Fruit fly (Drosophila melanogaster) whole organism, embryonic: ENCODE data around the gene CG2663.

Source experiments
- Atf-2 ChIP-seq: fragments of 200-800 bp; sonication (Bioruptor generic); optimal IDR thresholded peaks from 2 replicates; lab custom pipeline; 2016; ENCODE audit warnings: missing biosample characterization, missing genetic modification characterization
- Awh ChIP-seq: fragments of 200-800 bp; sonication (Bioruptor generic); IDR thresholded peaks from 2 replicates; pipeline ENCODE4, ENCODE4 v1.3.6; 2022; ENCODE audit warnings: missing biosample characterization, missing genetic modification characterization
- B-H2 ChIP-seq: fragments of 200-800 bp; sonication (Bioruptor generic); optimal IDR thresholded peaks from 2 replicates; lab custom pipeline; 2018; ENCODE audit warnings: missing biosample characterization, mild to moderate bottlenecking, missing genetic modification characterization
- CG13424 ChIP-seq: fragments of 200-800 bp; sonication (Bioruptor generic); optimal IDR thresholded peaks from 2 replicates; lab custom pipeline; 2019; ENCODE audit warnings: missing biosample characterization, mild to moderate bottlenecking, missing genetic modification characterization, moderate library complexity
- CG13894 ChIP-seq: fragments of 200-800 bp; sonication (Bioruptor generic); optimal IDR thresholded peaks from 3 replicates; lab custom pipeline; 2018; ENCODE audit warnings: missing biosample characterization, mild to moderate bottlenecking, missing genetic modification characterization, moderate library complexity
- CG14710 ChIP-seq: fragments of 200-800 bp; sonication (Bioruptor generic); optimal IDR thresholded peaks from 3 replicates; lab custom pipeline; 2019; ENCODE audit warnings: missing biosample characterization, mild to moderate bottlenecking, missing genetic modification characterization, moderate library complexity
- CG14965 ChIP-seq: fragments of 200-800 bp; sonication (Bioruptor generic); optimal IDR thresholded peaks from 2 replicates; lab custom pipeline; 2016; ENCODE audit warnings: missing biosample characterization, missing genetic modification characterization, borderline replicate concordance
- CG15269 ChIP-seq: fragments of 200-800 bp; sonication (Bioruptor generic); optimal IDR thresholded peaks from 2 replicates; lab custom pipeline; 2018; ENCODE audit warnings: missing biosample characterization, mild to moderate bottlenecking, missing genetic modification characterization, moderate library complexity
- CG17361 ChIP-seq: fragments of 200-800 bp; sonication (Bioruptor generic); IDR thresholded peaks from 3 replicates; pipeline ENCODE4 v1.3.6; 2022; ENCODE audit warnings: missing biosample characterization, missing genetic modification characterization
- CG17612 ChIP-seq: fragments of 200-800 bp; sonication (Bioruptor generic); IDR thresholded peaks from 2 replicates; pipeline ENCODE4 v1.3.6; 2022; ENCODE audit warnings: missing biosample characterization, missing genetic modification characterization
- CG17829 ChIP-seq: fragments of 200-800 bp; optimal IDR thresholded peaks from 2 replicates; lab custom pipeline; 2019; ENCODE audit warnings: missing biosample characterization, mild to moderate bottlenecking, missing genetic modification characterization, moderate library complexity
- CG18764 ChIP-seq: fragments of 200-800 bp; sonication (Bioruptor generic); optimal IDR thresholded peaks from 3 replicates; lab custom pipeline; 2016; ENCODE audit warnings: missing biosample characterization, missing genetic modification characterization
- CG2116 ChIP-seq: fragments of 200-800 bp; sonication (Bioruptor generic); optimal IDR thresholded peaks from 3 replicates; lab custom pipeline; 2018; ENCODE audit warnings: missing biosample characterization, mild to moderate bottlenecking, missing genetic modification characterization
- CG30403 ChIP-seq: fragments of 200-800 bp; sonication (Bioruptor generic); optimal IDR thresholded peaks from 3 replicates; lab custom pipeline; 2016; ENCODE audit warnings: missing biosample characterization, missing genetic modification characterization
- CG32767 ChIP-seq: fragments of 200-800 bp; sonication (Bioruptor generic); IDR thresholded peaks from 2 replicates; pipeline ENCODE4 v1.3.6; 2022; ENCODE audit warnings: missing biosample characterization, missing genetic modification characterization
- CG3847 ChIP-seq: fragments of 200-800 bp; sonication (Bioruptor generic); IDR thresholded peaks from 2 replicates; pipeline ENCODE4 v1.3.6; 2022; ENCODE audit warnings: missing biosample characterization, missing genetic modification characterization
- CG6791 ChIP-seq: fragments of 200-800 bp; sonication (Bioruptor generic); IDR thresholded peaks from 3 replicates; pipeline ENCODE4 v1.3.6; 2022; ENCODE audit warnings: missing biosample characterization, missing genetic modification characterization; ENCODE audit not compliant: partially characterized antibody
- CG6854 ChIP-seq: fragments of 200-800 bp; sonication (Bioruptor generic); optimal IDR thresholded peaks from 3 replicates; lab custom pipeline; 2017; ENCODE audit warnings: missing biosample characterization, mild to moderate bottlenecking, missing genetic modification characterization
- CG7357 ChIP-seq: fragments of 200-800 bp; sonication (Bioruptor generic); IDR thresholded peaks from 3 replicates; pipeline ENCODE4 v1.3.6; 2022; ENCODE audit warnings: missing biosample characterization, missing genetic modification characterization
- CG8089 ChIP-seq: fragments of 200-800 bp; sonication (Bioruptor generic); optimal IDR thresholded peaks from 3 replicates; lab custom pipeline; 2016; ENCODE audit warnings: missing biosample characterization, missing genetic modification characterization
- CG8944 ChIP-seq: fragments of 200-800 bp; sonication (Bioruptor generic); optimal IDR thresholded peaks from 3 replicates; lab custom pipeline; 2016; ENCODE audit warnings: missing biosample characterization, missing genetic modification characterization
- Chrac-16 ChIP-seq: fragments of 200-800 bp; sonication (Bioruptor generic); optimal IDR thresholded peaks from 3 replicates; lab custom pipeline; 2016; ENCODE audit warnings: missing biosample characterization, missing genetic modification characterization
- CrebB ChIP-seq: fragments of 200-800 bp; sonication (Bioruptor generic); optimal IDR thresholded peaks from 3 replicates; lab custom pipeline; 2018; ENCODE audit warnings: missing biosample characterization, mild to moderate bottlenecking, missing genetic modification characterization
- Dip3 ChIP-seq: fragments of 200-800 bp; sonication (Bioruptor generic); optimal IDR thresholded peaks from 3 replicates; lab custom pipeline; 2016; ENCODE audit warnings: missing biosample characterization, missing genetic modification characterization
- Elba2 ChIP-seq: fragments of 200-800 bp; sonication (Bioruptor generic); optimal IDR thresholded peaks from 3 replicates; lab custom pipeline; 2016; ENCODE audit warnings: missing biosample characterization, missing genetic modification characterization
- Gug ChIP-seq: fragments of 200-800 bp; sonication (Bioruptor generic); IDR thresholded peaks from 4 replicates; pipeline ENCODE4 v1.3.6; 2022; ENCODE audit warnings: missing biosample characterization, missing genetic modification characterization
- HLH4C ChIP-seq: fragments of 200-800 bp; sonication (Bioruptor generic); IDR thresholded peaks from 3 replicates; pipeline ENCODE4 v1.3.6; 2022; ENCODE audit warnings: missing biosample characterization, missing genetic modification characterization; ENCODE audit not compliant: partially characterized antibody
- Lim3 ChIP-seq: fragments of 200-800 bp; sonication (Bioruptor generic); IDR thresholded peaks from 2 replicates; pipeline ENCODE4 v1.3.6; 2022; ENCODE audit warnings: missing biosample characterization, missing genetic modification characterization
- Nf-YB ChIP-seq: fragments of 200-800 bp; sonication (Bioruptor generic); optimal IDR thresholded peaks from 3 replicates; lab custom pipeline; 2019; ENCODE audit warnings: missing biosample characterization, mild to moderate bottlenecking, missing genetic modification characterization, moderate library complexity
- NfI ChIP-seq: fragments of 200-800 bp; sonication (Bioruptor generic); optimal IDR thresholded peaks from 3 replicates; lab custom pipeline; 2018; ENCODE audit warnings: missing biosample characterization, mild to moderate bottlenecking, missing genetic modification characterization, moderate library complexity
- Usf ChIP-seq: fragments of 200-800 bp; sonication (Bioruptor generic); optimal IDR thresholded peaks from 2 replicates; lab custom pipeline; 2017; ENCODE audit warnings: missing genotype, missing biosample characterization, missing genetic modification characterization
- Vsx1 ChIP-seq: fragments of 200-800 bp; sonication (Bioruptor generic); optimal IDR thresholded peaks from 2 replicates; lab custom pipeline; 2017; ENCODE audit warnings: missing biosample characterization, mild to moderate bottlenecking, missing genetic modification characterization, missing genetic modification reagents
- ash1 ChIP-seq: fragments of 200-800 bp; sonication (Bioruptor generic); optimal IDR thresholded peaks from 2 replicates; lab custom pipeline; 2018; ENCODE audit warnings: missing biosample characterization, mild to moderate bottlenecking, missing genetic modification characterization
- dpn ChIP-seq, 2 experiments: fragments of 200-800 bp; sonication (Bioruptor generic); optimal IDR thresholded peaks; 3 replicates each; lab custom pipeline; 2016; ENCODE audit warnings: missing biosample characterization in 2 of 2, missing genetic modification characterization in 2 of 2
- gce ChIP-seq: fragments of 200-800 bp; sonication (Bioruptor generic); IDR thresholded peaks from 3 replicates; pipeline ENCODE4 v1.3.6; 2022; ENCODE audit warnings: missing biosample characterization, missing genetic modification characterization
- gfzf ChIP-seq: fragments of 200-800 bp; sonication (Bioruptor generic); optimal IDR thresholded peaks from 2 replicates; lab custom pipeline; 2016; ENCODE audit warnings: missing biosample characterization, mild to moderate bottlenecking, missing genetic modification characterization, moderate library complexity
- ham ChIP-seq: fragments of 200-800 bp; sonication (Bioruptor generic); IDR thresholded peaks from 2 replicates; pipeline ENCODE4 v1.3.6; 2022; ENCODE audit warnings: missing biosample characterization, missing genetic modification characterization
- knrl ChIP-seq: fragments of 200-800 bp; sonication (Bioruptor generic); IDR thresholded peaks from 3 replicates; pipeline ENCODE4 v1.3.6; 2022; ENCODE audit warnings: missing biosample characterization, missing genetic modification characterization; ENCODE audit not compliant: partially characterized antibody
- onecut ChIP-seq: fragments of 200-800 bp; sonication (Bioruptor generic); IDR thresholded peaks from 2 replicates; pipeline ENCODE4 v1.3.6; 2022; ENCODE audit warnings: missing biosample characterization, missing genetic modification characterization
- p53 ChIP-seq: fragments of 200-800 bp; sonication (Bioruptor generic); optimal IDR thresholded peaks from 2 replicates; lab custom pipeline; 2016; ENCODE audit warnings: missing biosample characterization, missing genetic modification characterization
- repo ChIP-seq: fragments of 200-800 bp; sonication (Bioruptor generic); optimal IDR thresholded peaks from 2 replicates; lab custom pipeline; 2016; ENCODE audit warnings: missing biosample characterization, missing genetic modification characterization
- sd ChIP-seq: fragments of 200-800 bp; sonication (Bioruptor generic); optimal IDR thresholded peaks from 3 replicates; lab custom pipeline; 2018; ENCODE audit warnings: missing biosample characterization, mild to moderate bottlenecking, missing genetic modification characterization, moderate library complexity
- seq ChIP-seq: fragments of 200-800 bp; sonication (Bioruptor generic); IDR thresholded peaks from 2 replicates; pipeline ENCODE4 v1.3.6; 2022; ENCODE audit warnings: missing biosample characterization, missing genetic modification characterization
- sug ChIP-seq: fragments of 200-800 bp; optimal IDR thresholded peaks from 2 replicates; lab custom pipeline; 2019; ENCODE audit warnings: missing biosample characterization, mild to moderate bottlenecking, missing genetic modification characterization, moderate library complexity
- tgo ChIP-seq: fragments of 200-800 bp; sonication (Bioruptor generic); IDR thresholded peaks from 3 replicates; pipeline ENCODE4 v1.3.6; 2022; ENCODE audit warnings: missing biosample characterization, missing genetic modification characterization
- trem ChIP-seq: fragments of 200-800 bp; optimal IDR thresholded peaks from 3 replicates; lab custom pipeline; 2019; ENCODE audit warnings: missing biosample characterization, mild to moderate bottlenecking, missing genetic modification characterization, moderate library complexity
- unc-4 ChIP-seq: fragments of 200-800 bp; sonication (Bioruptor generic); IDR thresholded peaks from 2 replicates; pipeline ENCODE4 v1.3.6; 2022; ENCODE audit warnings: missing biosample characterization, missing genetic modification characterization; ENCODE audit not compliant: partially characterized antibody
- usp ChIP-seq: fragments of >200 bp; optimal IDR thresholded peaks from 2 replicates; lab custom pipeline; 2017; ENCODE audit warnings: missing biosample characterization, missing genetic modification characterization
- z ChIP-seq: fragments of 200-800 bp; sonication (Bioruptor generic); IDR thresholded peaks from 3 replicates; pipeline ENCODE4 v1.3.6; 2022; ENCODE audit warnings: missing biosample characterization, missing genetic modification characterization
- zf30C ChIP-seq: fragments of 200-800 bp; sonication (Bioruptor generic); optimal IDR thresholded peaks from 3 replicates; lab custom pipeline; 2018; ENCODE audit warnings: missing biosample characterization, mild to moderate bottlenecking, missing genetic modification characterization

CG2663 gene

DNA sequence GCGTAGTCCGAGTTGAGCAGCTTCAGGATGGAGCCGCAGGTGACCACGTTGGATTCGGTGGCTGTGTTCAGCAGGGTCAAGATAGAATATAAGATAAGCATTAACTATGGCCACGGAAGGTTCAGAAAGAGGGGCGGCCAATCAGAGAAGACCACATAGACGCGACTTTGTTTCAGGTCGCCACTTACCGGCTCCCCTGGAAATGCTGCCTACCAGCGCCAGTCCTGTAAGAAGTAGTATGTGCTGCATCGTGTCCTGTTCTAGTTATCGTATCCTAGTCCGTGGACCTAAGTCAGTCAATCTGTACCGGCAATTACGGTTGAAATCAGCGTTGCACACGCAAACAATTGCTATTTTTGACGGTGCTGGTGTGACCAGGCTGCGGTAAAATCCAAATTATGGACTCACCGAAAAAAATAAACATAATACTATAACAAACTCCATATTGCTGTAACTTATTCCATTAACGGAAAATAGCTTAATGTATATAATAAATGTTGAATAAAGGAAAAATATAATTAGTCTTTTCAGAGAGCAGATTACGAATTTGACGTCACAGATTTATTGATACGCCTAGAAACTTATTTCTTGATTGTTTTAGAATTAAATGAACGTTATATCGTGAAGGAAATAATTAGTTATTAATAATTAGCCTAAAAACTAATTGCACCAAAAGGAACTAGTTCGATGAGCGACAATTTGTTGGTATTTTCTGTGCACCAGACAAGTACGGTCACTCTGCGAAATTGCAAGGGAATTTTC is 49.4 kb downstream of the CG2663 start, which contains the start of the genes CG11999 and CG1161 (continued):
- TF ChIP-seq Awh (GFP tag; lab: Robert Waterston, UW), result no peak
- 0 out of 3 replicates have a peak, but pooled peaks have one; percentile 22 for TF ChIP-seq CG6791
- no peak for TF ChIP-seq CG8089 (GFP tag; lab: Kevin White, UChicago)
- TF ChIP-seq HLH4C (GFP tag; lab: Robert Waterston, UW), result no peak
- TF ChIP-seq CG13424 (tag; lab: Kevin White, UChicago), result peak; percentile 17
- TF ChIP-seq CG2116 (GFP tag; lab: Kevin White, UChicago), result peak; percentile 89
- no peak for TF ChIP-seq p53 (GFP tag; lab: Kevin White, UChicago)
- no peak for TF ChIP-seq usp (GFP tag; lab: Kevin White, UChicago)
- TF ChIP-seq ham, result no peak
- peak; percentile 60; the same call in 2 of the 3 replicates for TF ChIP-seq CG17361 (GFP tag; lab: Robert Waterston, UW)
- peak; percentile 40; the same call in 1 of the 3 replicates for TF ChIP-seq knrl (GFP tag; lab: Robert Waterston, UW)
- peak; percentile 96 for TF ChIP-seq Vsx1 (GFP tag; lab: Kevin White, UChicago)
- TF ChIP-seq B-H2, result no peak
- no peak for TF ChIP-seq dpn (GFP tag; optimal IDR thresholded peaks at IDR 0.05; lab: Kevin White, UChicago)
- TF ChIP-seq Usf, result no peak
- TF ChIP-seq Atf-2 (GFP tag; lab: Kevin White, UChicago), result no peak
- no peak for TF ChIP-seq Lim3
- TF ChIP-seq repo, result no peak
- TF ChIP-seq Nf-YB (GFP tag; lab: Kevin White, UChicago), result peak; percentile 90
- TF ChIP-seq Dip3, result no peak
- no peak for TF ChIP-seq Elba2 (GFP tag; lab: Kevin White, UChicago)
- TF ChIP-seq gfzf (GFP tag; lab: Kevin White, UChicago), result peak; percentile 70
- peak; percentile 20 for TF ChIP-seq sug (tag; lab: Kevin White, UChicago)
- TF ChIP-seq zf30C (GFP tag; lab: Kevin White, UChicago), result no peak
- no peak for TF ChIP-seq CG17612 (GFP tag; lab: Robert Waterston, UW)
- peak; percentile 64 for TF ChIP-seq CG14710
- TF ChIP-seq CG15269 (tag; lab: Kevin White, UChicago), result no peak
- no peak for TF ChIP-seq Gug (GFP tag; lab: Robert Waterston, UW)
- no peak for TF ChIP-seq CG18764
- TF ChIP-seq sd (tag; lab: Kevin White, UChicago), result no peak
- peak; percentile 29 for TF ChIP-seq CG30403 (GFP tag; lab: Kevin White, UChicago)
- TF ChIP-seq CG7357, result no peak
- no peak for TF ChIP-seq unc-4 (GFP tag; lab: Robert Waterston, UW)
- TF ChIP-seq onecut (GFP tag; lab: Robert Waterston, UW), result no peak
- TF ChIP-seq CG14965, result no peak
- TF ChIP-seq z, result no peak
- no peak for TF ChIP-seq NfI (GFP tag; lab: Kevin White, UChicago)
- TF ChIP-seq ash1 (GFP tag; lab: Kevin White, UChicago), result no peak
- peak; percentile 16 for TF ChIP-seq Chrac-16 (GFP tag; lab: Kevin White, UChicago)
- TF ChIP-seq CG32767, result 0 out of 2 replicates have a peak, but pooled peaks have one; percentile 12
- peak; percentile 26 for TF ChIP-seq CG17829 (tag; lab: Kevin White, UChicago)
- TF ChIP-seq seq (GFP tag; lab: Robert Waterston, UW), result no peak
- no peak for TF ChIP-seq CG13894 (tag; lab: Kevin White, UChicago)
- no peak for TF ChIP-seq CG8944 (GFP tag; lab: Kevin White, UChicago)
- TF ChIP-seq CG3847 (GFP tag; lab: Robert Waterston, UW), result no peak
- no peak for TF ChIP-seq tgo (GFP tag; lab: Robert Waterston, UW)
- TF ChIP-seq trem, result peak; percentile 30
- TF ChIP-seq CG6854 (GFP tag; lab: Kevin White, UChicago), result no peak
- no peak for TF ChIP-seq CrebB
- TF ChIP-seq gce (GFP tag; lab: Robert Waterston, UW), result no peak
